Worm (Caenorhabditis elegans) whole organism, young adult: ENCODE measurements around the gene cng-3.

Source experiments
- B0336.3 ChIP-seq: fragments of 200-800 bp; sonication (Bioruptor generic); IDR thresholded peaks from 2 replicates; pipeline ENCODE4 v1.3.6; 2022; ENCODE audit warnings: missing genetic modification characterization, missing compliant biosample characterization
- C06A6.2 ChIP-seq: fragments of 200-800 bp; sonication (Bioruptor generic); conservative IDR thresholded peaks from 2 replicates; pipeline ENCODE4 v1.3.6; 2022; ENCODE audit warnings: missing genetic modification characterization, missing compliant biosample characterization
- F22D6.2 ChIP-seq: sonication (generic microtip); optimal IDR thresholded peaks from 2 replicates; lab custom pipeline; 2016; ENCODE audit warnings: mild to moderate bottlenecking, missing genetic modification characterization, missing compliant biosample characterization
- F23B12.7 ChIP-seq: sonication (generic microtip); optimal IDR thresholded peaks from 2 replicates; lab custom pipeline; 2017; ENCODE audit warnings: missing genetic modification characterization, mild to moderate bottlenecking, missing compliant biosample characterization, antibody characterized with exemption, moderate library complexity; ENCODE audit not compliant: insufficient read depth
- F55B11.4 ChIP-seq: sonication (generic microtip); optimal IDR thresholded peaks from 2 replicates; lab custom pipeline; 2016; ENCODE audit warnings: missing compliant biosample characterization, missing genetic modification characterization, borderline replicate concordance; ENCODE audit not compliant: insufficient read depth
- F57A8.1 ChIP-seq: fragments of 200-800 bp; sonication (Bioruptor generic); optimal IDR thresholded peaks from 2 replicates; lab custom pipeline; 2018; ENCODE audit warnings: mild to moderate bottlenecking, missing genetic modification characterization, moderate library complexity, missing compliant biosample characterization
- F57C9.4 ChIP-seq: sonication (generic microtip); optimal IDR thresholded peaks from 2 replicates; lab custom pipeline; 2017; ENCODE audit warnings: mild to moderate bottlenecking, missing genetic modification characterization, missing compliant biosample characterization
- Y53G8AR.9 ChIP-seq: fragments of 200-800 bp; sonication (Bioruptor generic); conservative IDR thresholded peaks from 2 replicates; pipeline ENCODE4 v1.3.6; 2022; ENCODE audit warnings: missing genetic modification reagents, missing genetic modification characterization, missing compliant biosample characterization
- Y56A3A.18 ChIP-seq: fragments of 200-800 bp; sonication (Bioruptor generic); IDR thresholded peaks from 2 replicates; pipeline ENCODE4 v1.3.6; 2022; ENCODE audit warnings: missing genetic modification reagents, missing genetic modification characterization, missing compliant biosample characterization
- ZK185.1 ChIP-seq: sonication (generic microtip); optimal IDR thresholded peaks from 2 replicates; lab custom pipeline; 2016; ENCODE audit warnings: mild to moderate bottlenecking, missing genetic modification characterization, missing compliant biosample characterization; ENCODE audit not compliant: poor library complexity, severe bottlenecking
- atf-7 ChIP-seq: sonication (generic microtip); optimal IDR thresholded peaks from 2 replicates; lab custom pipeline; 2017; ENCODE audit warnings: mild to moderate bottlenecking, missing genetic modification characterization, missing compliant biosample characterization
- athp-1 ChIP-seq: sonication (generic microtip); optimal IDR thresholded peaks from 2 replicates; lab custom pipeline; 2017; ENCODE audit warnings: mild to moderate bottlenecking, missing genetic modification characterization, missing compliant biosample characterization
- attf-3 ChIP-seq: fragments of 200-800 bp; sonication (Bioruptor generic); conservative IDR thresholded peaks from 2 replicates; pipeline ENCODE4 v1.3.6; 2022; ENCODE audit warnings: missing genetic modification reagents, missing genetic modification characterization, missing compliant biosample characterization
- attf-5 ChIP-seq: fragments of 200-800 bp; sonication (Bioruptor generic); optimal IDR thresholded peaks from 2 replicates; lab custom pipeline; 2018; ENCODE audit warnings: mild to moderate bottlenecking, missing genetic modification characterization, missing compliant biosample characterization
- cebp-1 ChIP-seq, 2 experiments: fragments of 200-800 bp in 1 of 2; sonication (Bioruptor generic) in 1 of 2; sonication (generic microtip) in 1 of 2; IDR thresholded peaks in 1 of 2; optimal IDR thresholded peaks in 1 of 2; 2 replicates each; pipeline versions ENCODE4 v1.3.6 to Lab custom; 2017 to 2022; ENCODE audit warnings: missing compliant biosample characterization in 2 of 2, missing genetic modification characterization in 2 of 2, mild to moderate bottlenecking in 1 of 2, missing genetic modification reagents in 1 of 2, moderate library complexity in 1 of 2
- ceh-100 ChIP-seq: fragments of 200-800 bp; sonication (Bioruptor generic); IDR thresholded peaks from 2 replicates; pipeline ENCODE4 v1.3.6; 2022; ENCODE audit warnings: missing genetic modification reagents, missing genetic modification characterization, missing compliant biosample characterization
- dox-1 ChIP-seq: fragments of 200-800 bp; sonication (Bioruptor generic); IDR thresholded peaks from 2 replicates; pipeline ENCODE4 v1.3.6; 2022; ENCODE audit warnings: missing genetic modification reagents, missing genetic modification characterization, missing compliant biosample characterization
- dpff-1 ChIP-seq: sonication (generic microtip); optimal IDR thresholded peaks from 2 replicates; lab custom pipeline; 2017; ENCODE audit warnings: mild to moderate bottlenecking, missing genetic modification characterization, missing compliant biosample characterization
- efl-1 ChIP-seq: fragments of 150-350 bp; optimal IDR thresholded peaks from 2 replicates; lab custom pipeline; 2014; ENCODE audit warnings: missing biosample characterization, missing genetic modification reagents, missing genetic modification characterization
- egl-44 ChIP-seq: fragments of 200-800 bp; sonication (Bioruptor generic); IDR thresholded peaks from 2 replicates; pipeline ENCODE4 v1.3.6; 2022; ENCODE audit warnings: missing genetic modification reagents, missing genetic modification characterization, missing compliant biosample characterization
- egrh-3 ChIP-seq: fragments of 200-800 bp; sonication (Bioruptor generic); IDR thresholded peaks from 2 replicates; pipeline ENCODE4 v1.3.6; 2022; ENCODE audit warnings: missing genetic modification reagents, missing genetic modification characterization, missing compliant biosample characterization
- ekl-4 ChIP-seq: fragments of 200-800 bp; sonication (Bioruptor generic); IDR thresholded peaks from 2 replicates; pipeline ENCODE4 v1.3.6; 2022; ENCODE audit warnings: missing genetic modification reagents, missing genetic modification characterization, missing compliant biosample characterization
- gei-17 ChIP-seq: fragments of 200-800 bp; sonication (Bioruptor generic); optimal IDR thresholded peaks from 2 replicates; lab custom pipeline; 2018; ENCODE audit warnings: mild to moderate bottlenecking, missing genetic modification characterization, missing compliant biosample characterization
- hmg-1.2 ChIP-seq: fragments of 200-800 bp; sonication (Bioruptor generic); IDR thresholded peaks from 2 replicates; pipeline ENCODE4 v1.3.6; 2022; ENCODE audit warnings: missing genetic modification reagents, missing genetic modification characterization, missing compliant biosample characterization
- let-526 ChIP-seq: fragments of 200-800 bp; sonication (Bioruptor generic); IDR thresholded peaks from 2 replicates; pipeline ENCODE4 v1.3.6; 2022; ENCODE audit warnings: missing genetic modification reagents, missing genetic modification characterization, missing compliant biosample characterization
- let-607 ChIP-seq, 2 experiments: fragments of 200-800 bp in 1 of 2; sonication (Bioruptor generic) in 1 of 2; sonication (generic microtip) in 1 of 2; optimal IDR thresholded peaks; 2 replicates each; lab custom pipeline; 2016 to 2018; ENCODE audit warnings: mild to moderate bottlenecking in 2 of 2, missing compliant biosample characterization in 2 of 2, missing genetic modification characterization in 2 of 2, moderate library complexity in 2 of 2, missing genotype in 1 of 2
- lin-40 ChIP-seq: sonication (generic microtip); optimal IDR thresholded peaks from 2 replicates; lab custom pipeline; 2016; ENCODE audit warnings: missing genetic modification characterization, mild to moderate bottlenecking, missing compliant biosample characterization, missing genotype, missing genetic modification reagents
- lin-54 ChIP-seq: fragments of 200-800 bp; sonication (Bioruptor generic); optimal IDR thresholded peaks from 2 replicates; lab custom pipeline; 2018; ENCODE audit warnings: mild to moderate bottlenecking, missing genetic modification characterization, missing compliant biosample characterization
- lir-1 ChIP-seq: fragments of 200-800 bp; sonication (Bioruptor generic); conservative IDR thresholded peaks from 2 replicates; pipeline ENCODE4 v1.3.6; 2022; ENCODE audit warnings: missing genetic modification reagents, missing genetic modification characterization, missing compliant biosample characterization
- madf-10 ChIP-seq: sonication (generic microtip); optimal IDR thresholded peaks from 2 replicates; lab custom pipeline; 2016; ENCODE audit warnings: mild to moderate bottlenecking, missing genetic modification characterization, missing compliant biosample characterization
- mxl-1 ChIP-seq: sonication (generic microtip); optimal IDR thresholded peaks from 2 replicates; lab custom pipeline; 2016; ENCODE audit warnings: missing genetic modification characterization, missing compliant biosample characterization
- nfya-1 ChIP-seq: sonication (generic microtip); optimal IDR thresholded peaks from 2 replicates; lab custom pipeline; 2017; ENCODE audit warnings: antibody characterized with exemption, missing compliant biosample characterization, missing genetic modification characterization, borderline replicate concordance; ENCODE audit not compliant: insufficient read depth
- nfyb-1 ChIP-seq: fragments of 200-800 bp; sonication (Bioruptor generic); IDR thresholded peaks from 2 replicates; pipeline ENCODE4 v1.3.6; 2022; ENCODE audit warnings: missing genetic modification reagents, missing genetic modification characterization, missing compliant biosample characterization
- nhr-80 ChIP-seq: sonication (generic microtip); optimal IDR thresholded peaks from 2 replicates; lab custom pipeline; 2016; ENCODE audit warnings: missing genetic modification characterization, missing compliant biosample characterization
- nhr-90 ChIP-seq: sonication (generic microtip); optimal IDR thresholded peaks from 2 replicates; lab custom pipeline; 2016; ENCODE audit warnings: missing genotype, mild to moderate bottlenecking, missing genetic modification characterization, missing compliant biosample characterization
- sea-2 ChIP-seq: fragments of 200-800 bp; sonication (Bioruptor generic); IDR thresholded peaks from 2 replicates; pipeline ENCODE4 v1.3.6; 2022; ENCODE audit warnings: missing genetic modification characterization, missing compliant biosample characterization
- snpc-4 ChIP-seq, 5 experiments: fragments of 150-350 bp in 1 of 5; sonication (generic microtip) in 4 of 5; optimal IDR thresholded peaks; 2 replicates each; lab custom pipeline; 2014 to 2018; ENCODE audit warnings: missing genetic modification characterization in 5 of 5, missing biosample characterization in 3 of 5, antibody characterized with exemption in 2 of 5, mild to moderate bottlenecking in 2 of 5, missing compliant biosample characterization in 2 of 5, missing genotype in 2 of 5, moderate library complexity in 2 of 5, missing genetic modification reagents in 1 of 5
- tbp1 ChIP-seq: fragments of 200-800 bp; sonication (Bioruptor generic); optimal IDR thresholded peaks from 2 replicates; lab custom pipeline; 2018; ENCODE audit warnings: mild to moderate bottlenecking, missing genetic modification characterization, missing compliant biosample characterization
- ztf-22 ChIP-seq: fragments of 200-800 bp; sonication (Bioruptor generic); optimal IDR thresholded peaks from 2 replicates; lab custom pipeline; 2018; ENCODE audit warnings: mild to moderate bottlenecking, missing genetic modification characterization, moderate library complexity, missing compliant biosample characterization

cng-3 gene

DNA sequence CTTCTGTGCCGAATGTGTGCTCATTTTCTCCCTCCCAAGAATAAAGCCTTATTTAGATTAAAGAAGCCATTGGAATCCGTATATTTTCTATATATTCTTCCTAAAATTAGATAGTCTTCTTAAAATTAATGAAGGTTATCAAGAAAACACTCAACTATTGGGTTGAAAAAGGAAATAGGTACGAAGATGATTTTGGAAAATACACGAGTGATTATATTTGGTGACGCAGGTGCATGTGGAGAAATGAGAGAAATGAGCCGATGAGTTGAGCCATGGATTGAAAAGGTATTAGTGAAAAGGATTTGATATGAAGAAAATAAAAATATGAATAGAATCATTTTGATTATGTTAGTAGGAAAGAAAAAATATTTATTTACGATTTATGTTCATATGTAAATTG is at the start of gene cng-3:
cng-3 (minus strand) TSS at position 102 of the 400 bp plus-strand sequence.
- TF ChIP-seq let-526 (GFP tag; lab: Robert Waterston, UW) (no peak), F57C9.4 (no peak), nfya-1 (tag; lab: Kevin White, UChicago) (no peak), ceh-100 (no peak), efl-1 (GFP tag; lab: Kevin White, UChicago) (no peak), ZK185.1 (tag; lab: Kevin White, UChicago) (no peak), hmg-1.2 (no peak), athp-1 (no peak), egrh-3 (GFP tag; lab: Robert Waterston, UW) (no peak), F55B11.4 (tag; lab: Kevin White, UChicago) (no peak), dpff-1 (no peak)
- TF ChIP-seq, all 124 proteins: peak for 0

ce11 chrIV:9529647-9530046 is 48.8 kb upstream of the cng-3 start, which contains the start of gene elo-7:
TSS of gene elo-7 (plus strand) at chrIV:9529947.
- TF ChIP-seq gei-17 (GFP tag; lab: Kevin White, UChicago) = no peak

DNA sequence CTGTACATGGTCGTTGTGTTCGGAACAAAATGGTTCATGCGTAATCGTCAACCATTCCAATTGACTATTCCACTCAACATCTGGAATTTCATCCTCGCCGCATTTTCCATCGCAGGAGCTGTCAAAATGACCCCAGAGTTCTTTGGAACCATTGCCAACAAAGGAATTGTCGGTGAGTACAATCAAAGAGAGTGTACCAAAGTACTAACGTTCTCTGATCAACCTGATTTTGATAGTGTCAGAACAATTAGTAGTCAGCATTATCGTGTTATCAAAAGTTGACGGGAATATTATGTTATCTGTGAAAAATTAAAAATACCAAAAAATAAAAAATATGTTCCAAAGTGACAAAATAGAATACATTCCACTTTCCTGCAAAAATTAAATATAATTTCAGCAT is 46.2 kb upstream of the cng-3 start:
- no peak for TF ChIP-seq sea-2 (GFP tag; lab: Robert Waterston, UW)
- 0 out of 2 replicates have a peak, but pooled peaks have one; percentile 12 for TF ChIP-seq ekl-4 (GFP tag; lab: Robert Waterston, UW)
- TF ChIP-seq nhr-80 (tag; lab: Kevin White, UChicago) = peak; percentile 34
- no peak for TF ChIP-seq F57A8.1 (GFP tag; lab: Kevin White, UChicago)
- TF ChIP-seq F23B12.7 (tag; lab: Kevin White, UChicago) = no peak
- TF ChIP-seq mxl-1 (tag; lab: Kevin White, UChicago) = no peak
- no peak for TF ChIP-seq ztf-22 (GFP tag; lab: Kevin White, UChicago)

DNA sequence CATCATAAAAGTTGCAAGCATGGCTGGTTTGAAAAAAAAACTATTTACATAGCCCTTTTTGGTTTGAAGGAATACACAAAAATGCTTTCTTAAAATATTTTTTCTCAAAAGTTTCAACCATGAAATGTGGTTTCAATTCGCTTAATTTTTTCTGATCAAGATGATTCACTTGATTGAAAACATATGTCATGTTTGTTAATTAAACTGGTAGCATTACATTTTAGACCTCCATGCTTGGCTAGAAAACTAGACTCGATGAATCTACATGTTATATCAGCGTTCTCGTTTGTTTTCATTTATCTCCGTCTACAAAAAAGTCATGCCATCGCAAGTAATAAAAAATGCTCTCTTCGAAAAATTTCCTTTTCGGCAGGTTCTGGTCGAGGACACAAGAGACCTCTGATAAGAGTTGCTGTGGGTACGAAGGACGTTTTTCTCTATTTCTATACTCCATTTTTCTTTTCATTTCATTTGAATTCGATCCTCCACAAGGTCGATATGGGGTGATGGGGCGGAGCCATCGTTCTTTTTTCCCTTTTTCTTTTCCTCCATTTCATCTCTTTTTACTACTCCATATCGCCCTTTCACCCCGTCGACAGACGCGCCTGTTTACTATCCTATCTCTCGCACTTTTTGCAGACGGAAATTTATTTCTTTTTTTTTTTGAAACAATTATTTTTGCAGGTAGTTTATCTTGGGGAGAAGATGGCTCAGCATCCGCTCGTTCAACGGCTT is 45.0 kb upstream of the cng-3 start, which contains the start of gene elo-1:
elo-1 (plus strand) TSS at position 685 of the 735 bp plus-strand sequence.
- TF ChIP-seq lin-40 (tag; lab: Kevin White, UChicago) = peak; percentile 51
- TF ChIP-seq dpff-1 = no peak
- TF ChIP-seq attf-5 (GFP tag; lab: Kevin White, UChicago) = peak; percentile 41
- TF ChIP-seq Y56A3A.18 (GFP tag; lab: Robert Waterston, UW) = no peak
- TF ChIP-seq lir-1 (GFP tag; lab: Robert Waterston, UW) = no peak
- peak; percentile 67 for TF ChIP-seq dox-1 (GFP tag; lab: Robert Waterston, UW)
- TF ChIP-seq snpc-4 (GFP tag; optimal IDR thresholded peaks at IDR 0.05; lab: Kevin White, UChicago) = no peak
- peak in 1 of 4 experiments; percentile 26 for TF ChIP-seq snpc-4 (tag; optimal IDR thresholded peaks at IDR 0.05; lab: Kevin White, UChicago)
- TF ChIP-seq F22D6.2 (tag; lab: Kevin White, UChicago) = no peak
- TF ChIP-seq C06A6.2 = 0 out of 2 replicates have a peak, but pooled peaks have one; percentile 52
- no peak for TF ChIP-seq attf-3 (GFP tag; lab: Robert Waterston, UW)
- TF ChIP-seq madf-10 (tag; lab: Kevin White, UChicago) = peak; percentile 14
- peak; percentile 62; the same call in 1 of the 2 replicates for TF ChIP-seq nfyb-1 (GFP tag; lab: Robert Waterston, UW)
- TF ChIP-seq atf-7 (tag; lab: Kevin White, UChicago) = peak; percentile 1
- peak; percentile 5 for TF ChIP-seq nhr-90 (tag; lab: Kevin White, UChicago)
- 0 out of 2 replicates have a peak, but pooled peaks have one; percentile 61 for TF ChIP-seq egl-44
- TF ChIP-seq B0336.3 (GFP tag; lab: Robert Waterston, UW) = peak; percentile 44; the same call in 1 of the 2 replicates
- peak; percentile 2 for TF ChIP-seq tbp1
- TF ChIP-seq nhr-80 (tag; lab: Kevin White, UChicago) = peak; percentile 98
- peak; percentile 15 for TF ChIP-seq ztf-22 (GFP tag; lab: Kevin White, UChicago)
- peak; percentile 29 for TF ChIP-seq lin-54
- 0 out of 2 replicates have a peak, but pooled peaks have one; percentile 13 for TF ChIP-seq Y53G8AR.9 (GFP tag; lab: Robert Waterston, UW)
- TF ChIP-seq let-607 (tag; optimal IDR thresholded peaks at IDR 0.05; lab: Kevin White, UChicago) = peak in 1 of 2 experiments; percentile 8
- no peak for TF ChIP-seq cebp-1 (GFP tag; IDR thresholded peaks at IDR 0.05; lab: Robert Waterston, UW)
- peak; percentile 41 for TF ChIP-seq cebp-1 (tag; optimal IDR thresholded peaks at IDR 0.05; lab: Kevin White, UChicago)
